Worm (Caenorhabditis elegans): ENCODE results near the gene ocr-4.

Gene ocr-4

ce11 chrIV:7285839-7286238 is 46.8 kb downstream of the ocr-4 start, which contains the start of gene C06E4.8:
Gene C06E4.8, minus strand, starts transcription at chrIV:7285875.
- TF ChIP-seq unc-62 (GFP tag; optimal IDR thresholded peaks at IDR 0.05): no peak

- TF ChIP-seq unc-62 (GFP tag; optimal IDR thresholded peaks at IDR 0.05): no peak
Measured at ce11 chrIV:7282957-7283356, 49.6 kb downstream of the ocr-4 start, which contains the start of gene C06E4.1. Gene C06E4.1, plus strand, starts transcription at chrIV:7283257.
